Fruit fly (Drosophila melanogaster): Measurements from ENCODE around the gene CG8516.

DNA sequence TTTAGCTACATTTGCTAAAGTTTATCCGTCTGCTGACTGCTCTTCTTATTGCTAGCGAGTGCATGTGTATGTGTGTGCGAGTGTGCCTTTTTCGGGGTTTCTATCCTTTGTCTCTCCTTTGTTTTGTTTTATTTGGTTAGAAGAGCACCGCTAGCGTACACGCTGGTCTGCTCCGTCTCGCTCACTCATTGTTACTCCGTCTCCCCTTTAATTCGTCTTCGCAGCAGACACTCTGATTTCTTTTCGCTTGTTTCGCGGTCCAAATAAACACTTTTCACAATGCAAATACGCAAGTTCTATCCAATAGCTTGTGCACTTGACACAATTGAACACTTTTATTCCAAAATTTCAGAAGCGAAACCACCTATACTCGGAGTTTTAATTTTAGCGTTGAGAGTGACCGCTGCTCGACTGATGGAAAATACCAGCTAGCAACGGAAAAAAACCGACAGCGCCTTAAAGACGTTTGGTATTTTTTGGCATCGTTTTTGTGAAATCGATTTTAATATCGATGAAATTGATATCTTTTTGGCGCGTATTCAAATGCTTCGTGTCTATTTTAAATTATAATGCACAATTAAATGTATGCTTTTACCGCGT lies 16.0 kb downstream of the CG8516 start, which contains the start of gene FBXO11:
- TF ChIP-seq lola (GFP tag; optimal IDR thresholded peaks at IDR 0.05) (no peak), psq (GFP tag; optimal IDR thresholded peaks at IDR 0.05) (peak; percentile 100), Jra (GFP tag; optimal IDR thresholded peaks at IDR 0.05) (no peak), h (GFP tag; optimal IDR thresholded peaks at IDR 0.05) (no peak), OdsH (GFP tag; optimal IDR thresholded peaks at IDR 0.05) (peak; percentile 12), fru (GFP tag; optimal IDR thresholded peaks at IDR 0.05) (no peak), Myc (optimal IDR thresholded peaks at IDR 0.05) (no peak), Hr83 (GFP tag; optimal IDR thresholded peaks at IDR 0.05; ENCODE audit: poor library complexity, severe bottlenecking) (no peak), pan (optimal IDR thresholded peaks at IDR 0.05) (no peak), CrebA (GFP tag; optimal IDR thresholded peaks at IDR 0.05; ENCODE audit: borderline replicate concordance) (no peak), Dfd (GFP tag; optimal IDR thresholded peaks at IDR 0.05) (no peak), dl (GFP tag; optimal IDR thresholded peaks at IDR 0.05; ENCODE audit: insufficient read depth in 1 of 2, partially characterized antibody in 2 of 2) (no peak), dsf (GFP tag; optimal IDR thresholded peaks at IDR 0.05; ENCODE audit: borderline replicate concordance) (no peak)

Data from whole organism, wandering third instar larva.